Worm (Caenorhabditis elegans) whole organism, late embryonic: ENCODE data around the gene vab-9.

ENCODE experiments used
- ama-1 ChIP-seq: fragments of 150-350 bp; optimal IDR thresholded peaks from 2 replicates; lab custom pipeline; 2014
- ceh-45 ChIP-seq: fragments of 200-800 bp; sonication (Bioruptor generic); IDR thresholded peaks from 2 replicates; pipeline ENCODE4 v1.3.6; 2022; ENCODE audit warnings: missing genetic modification reagents, missing genetic modification characterization, missing compliant biosample characterization
- ceh-48 ChIP-seq: sonication (generic microtip); optimal IDR thresholded peaks from 2 replicates; lab custom pipeline; 2016; ENCODE audit warnings: missing genetic modification characterization, inconsistent platforms, missing compliant biosample characterization
- dve-1 ChIP-seq: sonication (generic microtip); optimal IDR thresholded peaks from 2 replicates; lab custom pipeline; 2017; ENCODE audit warnings: antibody characterized with exemption, mild to moderate bottlenecking, missing genetic modification characterization, missing compliant biosample characterization
- fkh-10 ChIP-seq: fragments of 150-350 bp; optimal IDR thresholded peaks from 2 replicates; lab custom pipeline; 2014; ENCODE audit warnings: missing biosample characterization, missing genetic modification reagents, missing genetic modification characterization
- hlh-6 ChIP-seq: sonication (generic microtip); optimal IDR thresholded peaks from 2 replicates; lab custom pipeline; 2016; ENCODE audit warnings: missing genotype, missing genetic modification characterization, missing compliant biosample characterization
- nfya-1 ChIP-seq: sonication (generic microtip); optimal IDR thresholded peaks from 2 replicates; lab custom pipeline; 2017; ENCODE audit warnings: missing genetic modification characterization, mild to moderate bottlenecking, missing compliant biosample characterization, antibody characterized with exemption, moderate library complexity
- nhr-11 ChIP-seq: fragments of 150-350 bp; optimal IDR thresholded peaks from 2 replicates; lab custom pipeline; 2014; ENCODE audit warnings: missing biosample characterization, missing genetic modification characterization
- pat-9 ChIP-seq: fragments of 200-800 bp; sonication (Bioruptor generic); optimal IDR thresholded peaks from 2 replicates; lab custom pipeline; 2018; ENCODE audit warnings: mild to moderate bottlenecking, missing genetic modification characterization, moderate library complexity, missing compliant biosample characterization
- pha-4 ChIP-seq: fragments of 150-350 bp; optimal IDR thresholded peaks from 2 replicates; lab custom pipeline; 2018; ENCODE audit warnings: missing biosample characterization, missing genetic modification reagents, missing genetic modification characterization
- rnt-1 ChIP-seq: sonication (generic microtip); optimal IDR thresholded peaks from 2 replicates; lab custom pipeline; 2016; ENCODE audit warnings: missing genetic modification characterization, missing compliant biosample characterization
- syd-9 ChIP-seq: sonication (generic microtip); optimal IDR thresholded peaks from 2 replicates; lab custom pipeline; 2016; ENCODE audit warnings: mild to moderate bottlenecking, missing genetic modification characterization, moderate library complexity, missing compliant biosample characterization
- tbx-2 ChIP-seq: sonication (generic microtip); optimal IDR thresholded peaks from 2 replicates; lab custom pipeline; 2016; ENCODE audit warnings: missing genetic modification characterization, missing compliant biosample characterization

DNA sequence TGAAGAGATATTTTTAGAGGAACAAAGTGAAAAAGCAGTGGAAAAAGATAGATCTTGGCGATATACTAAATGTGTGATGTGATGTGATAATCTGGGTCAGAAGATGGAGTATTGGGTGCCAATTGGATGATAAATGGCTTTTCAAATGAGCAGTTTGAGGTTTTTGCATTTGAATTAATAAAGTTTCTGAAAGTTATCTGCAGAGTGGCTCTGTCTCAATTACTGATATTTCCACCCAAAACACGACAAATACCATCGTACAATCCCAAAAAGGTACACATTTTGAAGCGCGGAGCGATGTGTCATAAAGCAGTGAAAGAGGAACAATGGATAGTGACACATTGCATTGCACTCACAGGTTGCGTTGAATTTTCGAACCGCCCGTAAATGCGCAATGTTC lies 2.0 kb upstream of the vab-9 start:
- TF ChIP-seq syd-9, result no peak
- TF ChIP-seq dve-1 (tag; lab: Kevin White, UChicago), result no peak
- TF ChIP-seq nhr-11 (tag; lab: Kevin White, UChicago), result no peak
- no peak for TF ChIP-seq ceh-48 (tag; lab: Kevin White, UChicago)
- TF ChIP-seq pat-9 (tag; lab: Kevin White, UChicago), result no peak
- no peak for TF ChIP-seq fkh-10 (GFP tag; lab: Kevin White, UChicago)
- TF ChIP-seq pha-4 (tag; lab: Kevin White, UChicago), result no peak
- TF ChIP-seq tbx-2 (tag; lab: Kevin White, UChicago), result no peak
- no peak for TF ChIP-seq nfya-1 (tag; lab: Kevin White, UChicago)
- no peak for TF ChIP-seq ama-1 (lab: Kevin White, UChicago)
- no peak for TF ChIP-seq ceh-45 (GFP tag; lab: Robert Waterston, UW)
- TF ChIP-seq hlh-6 (tag; lab: Kevin White, UChicago), result no peak
- TF ChIP-seq rnt-1, result no peak
